Worm (Caenorhabditis elegans): Measurements from ENCODE around the gene cut-3.
A peak's percentile ranks its signal among the peaks of the same experiment; 100 is the strongest.

DNA sequence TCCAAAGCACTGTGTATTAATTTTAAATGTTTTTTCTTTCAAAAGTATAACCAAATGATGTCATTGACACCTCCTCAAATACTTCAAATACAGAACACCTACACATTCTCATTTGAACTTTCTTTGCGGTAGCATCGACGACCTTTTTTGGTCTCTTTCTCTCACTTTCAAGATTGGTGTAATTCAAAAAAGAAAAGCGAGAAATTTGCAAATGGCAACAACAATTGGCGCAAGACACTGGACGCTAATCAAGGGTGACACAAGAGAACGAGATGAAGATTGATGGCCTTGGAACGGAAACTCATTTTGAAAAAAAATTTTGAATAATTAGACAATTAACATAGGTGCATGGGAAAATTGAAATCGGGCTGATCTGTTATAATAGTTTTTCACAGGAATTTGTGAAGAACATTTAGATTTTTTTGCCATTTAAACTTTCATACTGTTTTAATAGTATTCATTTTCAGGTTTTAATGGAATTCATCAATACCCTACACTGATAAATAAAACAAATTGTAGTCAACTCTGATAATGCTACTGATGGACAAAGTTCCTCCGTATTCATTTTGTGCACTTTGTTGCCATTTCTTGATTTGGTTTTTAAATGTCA is 29.5 kb downstream of the cut-3 start, which contains the start of gene fdgt-2:
- no peak for TF ChIP-seq lin-13 (GFP tag; optimal IDR thresholded peaks at IDR 0.05)
- TF ChIP-seq nhr-76 (tag; optimal IDR thresholded peaks at IDR 0.05) = no peak
- no peak for TF ChIP-seq duxl-1 (tag; optimal IDR thresholded peaks at IDR 0.05; ENCODE audit: poor library complexity)
- no peak for TF ChIP-seq ZK546.5 (tag; optimal IDR thresholded peaks at IDR 0.05)
- TF ChIP-seq ztf-11 (tag; optimal IDR thresholded peaks at IDR 0.05) = no peak
- no peak for TF ChIP-seq snpc-4 (tag; optimal IDR thresholded peaks at IDR 0.05)
- peak in 1 of 2 experiments; percentile 95 for TF ChIP-seq unc-62 (GFP tag; optimal IDR thresholded peaks at IDR 0.05 in 1 of 2)
- TF ChIP-seq unc-62 (tag; optimal IDR thresholded peaks at IDR 0.05) = no peak
- TF ChIP-seq T20F7.1 (GFP tag; optimal IDR thresholded peaks at IDR 0.05) = no peak
- no peak for TF ChIP-seq set-16 (GFP tag; IDR thresholded peaks at IDR 0.05)
- TF ChIP-seq daf-12 (tag; optimal IDR thresholded peaks at IDR 0.05) = no peak
- no peak for TF ChIP-seq nhr-237 (tag; optimal IDR thresholded peaks at IDR 0.05)
- TF ChIP-seq lsy-2 (tag; optimal IDR thresholded peaks at IDR 0.05) = no peak
- TF ChIP-seq lin-39 (tag; optimal IDR thresholded peaks at IDR 0.05) = no peak
- TF ChIP-seq vab-7 (GFP tag; IDR thresholded peaks at IDR 0.05) = no peak

Data from whole organism, L4 larva.